Fruit fly (Drosophila melanogaster) whole organism, pupa: ENCODE measurements around the gene Grp170.

ENCODE experiments used
- CG10348 ChIP-seq: fragments of 200-800 bp; sonication (Bioruptor generic); IDR thresholded peaks from 2 replicates; pipeline ENCODE4 v1.3.6; 2022; ENCODE audit warnings: missing biosample characterization, missing genetic modification characterization
- CG12605 ChIP-seq: fragments of 200-800 bp; sonication (Bioruptor generic); IDR thresholded peaks from 2 replicates; pipeline ENCODE4 v1.3.6; 2022; ENCODE audit warnings: missing biosample characterization, missing genetic modification characterization
- CG15710 ChIP-seq: fragments of 200-800 bp; sonication (Bioruptor generic); optimal IDR thresholded peaks from 2 replicates; lab custom pipeline; 2018; ENCODE audit warnings: missing biosample characterization, mild to moderate bottlenecking, missing genetic modification characterization, moderate library complexity
- CG34367 ChIP-seq: fragments of 200-800 bp; sonication (Bioruptor generic); optimal IDR thresholded peaks from 2 replicates; lab custom pipeline; 2018; ENCODE audit warnings: missing biosample characterization, mild to moderate bottlenecking, missing genetic modification characterization
- CG4496 ChIP-seq: fragments of 200-800 bp; sonication (Bioruptor generic); IDR thresholded peaks from 3 replicates; pipeline ENCODE4 v1.3.6; 2022; ENCODE audit warnings: missing biosample characterization, missing genetic modification characterization
- CG8159 ChIP-seq: fragments of 200-800 bp; sonication (Bioruptor generic); optimal IDR thresholded peaks from 3 replicates; lab custom pipeline; 2018; ENCODE audit warnings: missing biosample characterization, mild to moderate bottlenecking, missing genetic modification characterization, moderate library complexity
- EcR ChIP-seq: fragments of 200-800 bp; sonication (Bioruptor generic); optimal IDR thresholded peaks from 3 replicates; lab custom pipeline; 2019; ENCODE audit warnings: missing biosample characterization, missing genetic modification characterization, mild to moderate bottlenecking, moderate library complexity, missing genetic modification reagents
- Pif1A ChIP-seq: fragments of 200-800 bp; sonication (Bioruptor generic); optimal IDR thresholded peaks from 3 replicates; lab custom pipeline; 2016; ENCODE audit warnings: missing biosample characterization, missing genetic modification characterization

- no peak for TF ChIP-seq CG8159 (tag; lab: Kevin White, UChicago)
- no peak for TF ChIP-seq CG15710 (tag; lab: Kevin White, UChicago)
- no peak for TF ChIP-seq Pif1A (GFP tag; lab: Kevin White, UChicago)
- no peak for TF ChIP-seq CG10348
- peak; percentile 19 for TF ChIP-seq EcR (GFP tag; lab: Kevin White, UChicago)
- TF ChIP-seq CG4496 = no peak
- no peak for TF ChIP-seq CG12605 (GFP tag; lab: Robert Waterston, UW)
- no peak for TF ChIP-seq CG34367 (tag; lab: Kevin White, UChicago)
These were observed 33.6 kb upstream of the Grp170 start for dm6 chrX:2308403-2308965.
